Worm (Caenorhabditis elegans) whole organism, L4/young adult: ENCODE data around the gene ZK637.12.

Experiments
- W03F9.2 ChIP-seq: fragments of 150-350 bp; optimal IDR thresholded peaks from 2 replicates; lab custom pipeline; 2014; ENCODE audit warnings: missing biosample characterization, missing genetic modification characterization
- dao-5 ChIP-seq: sonication (generic microtip); optimal IDR thresholded peaks from 2 replicates; lab custom pipeline; 2016; ENCODE audit warnings: missing genotype, missing genetic modification characterization, moderate library complexity, missing compliant biosample characterization
- him-1 ChIP-seq: sonication (generic microtip); optimal IDR thresholded peaks from 2 replicates; lab custom pipeline; 2016; ENCODE audit warnings: missing genotype, missing genetic modification reagents, missing genetic modification characterization, missing compliant biosample characterization

Gene ZK637.12

ce11 chrIII:8944357-8944756 lies 20.3 kb downstream of the ZK637.12 start, which contains the start of gene dhrr-1:
Gene dhrr-1 (plus strand): TSS chrIII:8944657.
- TF ChIP-seq W03F9.2 (no peak), dao-5 (tag; lab: Kevin White, UChicago) (no peak), him-1 (tag; lab: Kevin White, UChicago) (no peak)

DNA sequence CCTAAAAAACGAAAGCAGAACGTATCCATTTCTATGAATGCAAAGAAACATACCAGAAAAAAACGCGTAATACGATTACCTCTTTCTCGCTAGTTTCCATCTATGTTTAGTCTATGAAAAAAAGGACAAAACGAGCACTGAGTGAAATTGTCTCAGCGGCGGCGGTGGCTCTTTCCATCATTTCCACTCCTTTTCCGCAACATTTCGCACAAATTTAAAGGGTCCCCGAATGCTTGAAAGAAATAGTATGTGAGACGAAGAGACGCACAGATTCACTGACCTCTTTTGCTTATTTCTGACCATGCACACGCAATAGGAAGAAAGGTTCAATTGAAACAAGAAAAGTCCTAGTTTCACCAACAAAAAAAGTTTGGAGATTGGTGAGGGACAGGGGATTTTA lies 22.2 kb downstream of the ZK637.12 start:
- TF ChIP-seq him-1 (tag; lab: Kevin White, UChicago) (no peak), dao-5 (tag; lab: Kevin White, UChicago) (no peak), W03F9.2 (no peak)

- TF ChIP-seq W03F9.2: no peak
- no peak for TF ChIP-seq dao-5 (tag; lab: Kevin White, UChicago)
- no peak for TF ChIP-seq him-1 (tag; lab: Kevin White, UChicago)
Measured at ce11 chrIII:8949147-8949546, 25.1 kb downstream of the ZK637.12 start.

ce11 chrIII:8955536-8955935 lies 31.5 kb downstream of the ZK637.12 start:
- TF ChIP-seq W03F9.2 (no peak), him-1 (tag; lab: Kevin White, UChicago) (no peak), dao-5 (tag; lab: Kevin White, UChicago) (no peak)

- TF ChIP-seq him-1 (tag; lab: Kevin White, UChicago) (no peak), W03F9.2 (peak; percentile 82)
Measured at ce11 chrIII:8956146-8956646, 32.2 kb downstream of the ZK637.12 start, which contains the start of the genes ZK643.5 and ZK643.2. Gene ZK643.5 (minus strand): TSS chrIII:8956196. Gene ZK643.2 (plus strand): TSS chrIII:8956540.

DNA sequence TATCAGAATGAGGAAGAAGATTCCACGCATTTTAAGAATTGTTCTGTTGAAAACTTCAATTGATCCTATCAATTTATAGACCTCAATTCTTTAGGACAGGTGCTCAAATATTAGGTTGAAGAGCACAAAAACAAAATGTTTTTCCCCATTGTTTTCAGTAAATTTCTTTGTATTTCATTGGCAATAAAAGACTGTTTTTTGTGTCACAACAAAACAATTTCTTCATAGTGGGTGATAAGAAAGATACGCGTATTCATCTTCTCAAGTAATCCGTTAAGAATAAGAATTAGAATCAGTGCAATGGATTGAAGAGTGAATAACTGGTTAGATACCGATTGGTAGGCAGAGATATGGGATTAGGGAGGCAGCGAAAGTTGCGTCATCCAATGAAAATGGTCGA lies 36.6 kb downstream of the ZK637.12 start, which contains the start of gene ZK643.6:
Gene ZK643.6, minus strand, starts transcription at position 101 of the 400 bp plus-strand sequence.
- TF ChIP-seq dao-5 (tag; lab: Kevin White, UChicago): no peak
- TF ChIP-seq W03F9.2: no peak
- TF ChIP-seq him-1 (tag; lab: Kevin White, UChicago): no peak

- no peak for TF ChIP-seq dao-5 (tag; lab: Kevin White, UChicago)
- TF ChIP-seq W03F9.2: no peak
- no peak for TF ChIP-seq him-1 (tag; lab: Kevin White, UChicago)
Measured at ce11 chrIII:8961993-8962392, 38.0 kb downstream of the ZK637.12 start, which contains the start of gene grl-25. Gene grl-25 (plus strand): TSS chrIII:8962293.

DNA sequence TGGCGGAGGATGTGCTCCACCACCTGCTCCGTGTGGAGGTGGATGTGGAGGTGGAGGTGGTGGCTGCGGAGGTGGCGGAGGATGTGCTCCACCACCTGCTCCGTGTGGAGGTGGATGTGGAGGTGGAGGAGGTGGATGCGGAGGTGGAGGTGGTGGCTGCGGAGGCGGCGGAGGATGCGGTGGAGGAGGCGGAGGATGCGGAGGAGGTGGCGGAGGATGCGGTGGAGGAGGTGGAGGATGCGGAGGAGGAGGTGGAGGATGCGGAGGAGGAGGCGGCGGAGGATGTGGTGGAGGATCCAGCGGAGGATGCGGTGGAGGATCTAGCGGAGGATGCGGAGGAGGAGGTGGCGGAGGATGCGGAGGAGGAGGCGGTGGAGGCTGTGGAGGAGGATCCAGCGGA lies 38.4 kb downstream of the ZK637.12 start:
- TF ChIP-seq W03F9.2 (no peak), him-1 (tag; lab: Kevin White, UChicago) (no peak), dao-5 (tag; lab: Kevin White, UChicago) (no peak)

DNA sequence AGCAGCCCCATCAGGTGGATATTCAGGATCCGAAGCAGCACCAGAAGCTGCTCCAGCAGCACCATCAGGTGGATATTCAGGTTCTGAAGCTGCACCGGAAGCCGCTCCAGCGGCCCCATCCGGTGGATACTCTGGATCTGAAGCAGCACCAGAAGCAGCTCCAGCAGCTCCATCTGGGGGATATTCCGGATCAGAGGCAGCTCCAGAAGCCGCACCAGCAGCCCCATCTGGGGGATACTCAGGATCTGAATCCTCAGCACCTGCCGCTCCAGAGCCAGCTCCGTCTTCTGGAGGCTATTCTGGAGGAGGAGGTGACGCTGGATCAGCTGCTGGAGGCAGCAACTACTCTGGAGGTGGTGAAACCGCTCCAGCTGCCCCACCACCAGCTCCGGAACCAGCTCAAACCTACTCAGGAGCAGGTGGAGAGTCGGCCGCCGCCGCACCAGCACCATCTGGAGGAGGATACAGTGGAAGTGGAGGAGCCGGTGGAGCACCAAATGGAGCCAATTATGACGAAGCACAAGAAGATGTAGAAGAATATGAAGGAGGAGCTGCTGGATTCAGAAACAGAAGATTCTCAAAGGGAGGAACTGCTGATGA lies 40.7 kb downstream of the ZK637.12 start:
- TF ChIP-seq W03F9.2: no peak
- no peak for TF ChIP-seq dao-5 (tag; lab: Kevin White, UChicago)
- TF ChIP-seq him-1 (tag; lab: Kevin White, UChicago): no peak

DNA sequence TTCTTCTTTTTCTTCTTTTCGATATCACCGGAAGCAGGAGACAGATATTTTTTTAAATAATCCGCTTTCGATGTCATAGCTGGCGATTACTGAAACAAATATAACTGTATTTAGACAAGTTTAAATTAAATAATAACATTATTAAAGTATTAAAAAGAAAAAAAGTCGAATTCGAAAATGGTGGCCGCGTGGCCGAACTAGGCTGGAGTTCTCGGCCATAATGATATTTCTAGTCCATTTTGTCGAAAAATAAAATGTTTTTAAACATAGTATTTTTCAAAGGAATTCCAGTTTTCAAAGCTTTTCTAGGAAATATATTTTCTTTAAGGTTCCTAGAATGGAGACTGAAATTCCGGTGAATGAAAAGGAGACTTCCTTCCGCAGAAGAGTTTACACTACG lies 43.6 kb downstream of the ZK637.12 start, which contains the start of the genes bud-13 and rpap-2:
Gene bud-13, minus strand, starts transcription at position 89 of the 400 bp plus-strand sequence.
Gene rpap-2, plus strand, starts transcription at position 329 of the 400 bp plus-strand sequence.
- TF ChIP-seq him-1 (tag; lab: Kevin White, UChicago): no peak
- no peak for TF ChIP-seq dao-5 (tag; lab: Kevin White, UChicago)
- peak; percentile 36 for TF ChIP-seq W03F9.2

DNA sequence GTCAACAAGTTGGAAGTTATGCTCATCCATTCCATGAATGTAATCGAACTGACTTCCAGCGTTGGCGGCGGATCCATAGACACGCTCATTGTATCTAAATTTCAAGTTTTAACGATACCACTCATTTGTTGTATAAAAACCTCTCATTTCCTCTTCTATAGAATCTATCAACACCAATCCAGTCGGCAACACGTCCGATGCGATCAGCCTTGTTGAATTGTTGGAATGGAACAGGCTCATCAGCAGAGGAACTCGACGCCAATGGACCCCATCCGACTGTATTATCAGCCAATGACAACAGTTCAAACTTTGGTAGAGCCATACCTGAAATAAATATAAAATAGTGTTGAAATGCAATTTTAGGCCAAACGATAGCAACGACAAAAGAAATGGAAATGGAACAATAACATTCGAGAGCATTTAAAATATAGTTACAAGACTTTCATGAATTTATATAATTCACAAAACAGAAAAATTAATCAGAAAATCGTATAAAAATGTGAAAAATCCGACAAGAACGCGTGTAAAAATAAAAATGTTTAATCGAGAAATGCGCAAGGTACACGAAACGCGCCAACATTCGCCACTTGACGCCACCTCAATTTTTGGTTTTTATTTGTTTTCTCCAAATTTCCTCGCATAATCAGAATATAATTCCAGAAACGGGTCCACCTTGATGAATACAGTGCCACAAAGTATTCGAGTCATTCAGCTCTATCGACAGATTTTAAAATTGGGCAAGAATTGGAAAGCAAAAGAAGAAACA lies 47.4 kb downstream of the ZK637.12 start, which contains the start of the genes eif-3.D and R08D7.4:
Gene eif-3.D, minus strand, starts transcription at position 324 of the 766 bp plus-strand sequence.
Gene R08D7.4, plus strand, starts transcription at position 638 of the 766 bp plus-strand sequence.
- no peak for TF ChIP-seq him-1 (tag; lab: Kevin White, UChicago)
- TF ChIP-seq W03F9.2: peak; percentile 79

DNA sequence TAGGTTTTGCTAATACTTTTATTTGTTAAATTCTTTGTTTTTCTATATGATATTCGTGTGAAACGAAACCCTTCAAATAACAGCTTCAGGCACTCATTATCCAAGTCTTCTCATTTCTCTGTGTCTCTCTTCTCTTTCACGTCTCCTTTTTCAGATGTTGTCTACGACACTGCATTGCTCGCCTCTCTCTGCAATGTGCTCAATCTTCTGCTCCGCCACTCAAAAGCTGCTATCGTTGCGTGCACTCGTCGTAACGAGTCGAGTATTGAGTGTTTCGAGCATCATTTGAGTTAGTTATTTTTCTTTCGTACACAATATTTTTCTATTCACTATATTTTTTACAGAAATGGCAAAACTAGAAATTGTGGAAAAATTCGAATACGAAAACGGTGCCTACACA lies 49.1 kb downstream of the ZK637.12 start:
- TF ChIP-seq W03F9.2: no peak
- TF ChIP-seq him-1 (tag; lab: Kevin White, UChicago): peak; percentile 21

DNA sequence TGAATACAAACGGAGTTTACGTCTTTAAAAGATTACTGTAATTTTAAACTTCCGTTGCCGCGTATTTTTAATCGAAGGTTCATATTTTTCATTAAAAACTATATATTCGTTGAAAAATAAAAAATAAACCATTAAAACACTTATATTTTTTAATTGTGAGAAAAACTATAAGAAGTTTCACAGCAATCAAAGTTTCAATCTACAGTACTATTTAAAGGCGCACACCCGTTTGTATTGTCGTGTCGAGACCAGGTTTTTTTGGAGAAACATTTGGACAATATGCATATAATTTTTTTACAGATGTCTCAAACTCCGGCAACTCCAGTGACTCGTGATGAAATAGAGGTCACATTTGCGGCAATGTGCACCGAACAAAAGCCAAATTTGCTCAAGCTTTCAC lies 49.8 kb downstream of the ZK637.12 start, which contains the start of gene R08D7.5:
Gene R08D7.5, plus strand, starts transcription at position 301 of the 400 bp plus-strand sequence.
- no peak for TF ChIP-seq W03F9.2
- TF ChIP-seq him-1 (tag; lab: Kevin White, UChicago): no peak
- TF ChIP-seq dao-5 (tag; lab: Kevin White, UChicago): no peak

DNA sequence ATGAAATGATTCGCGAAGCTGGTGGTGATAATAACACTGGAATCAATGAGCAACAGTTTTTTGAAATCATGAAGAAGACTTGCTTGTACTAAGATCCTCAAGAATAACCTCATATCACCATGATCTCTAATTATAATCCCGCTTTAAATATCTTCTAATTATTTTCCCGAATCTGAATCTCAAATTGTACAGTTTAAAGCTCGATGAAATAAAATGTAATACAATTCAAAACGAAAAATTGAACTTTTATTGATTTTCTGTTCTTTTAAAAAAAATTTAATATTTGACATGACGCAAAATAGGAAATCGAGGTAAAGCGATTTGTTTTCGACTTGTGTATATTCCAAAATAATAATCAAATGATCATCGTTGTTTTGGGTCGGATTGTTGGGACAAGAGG lies 50.8 kb downstream of the ZK637.12 start:
- no peak for TF ChIP-seq W03F9.2
- TF ChIP-seq him-1 (tag; lab: Kevin White, UChicago): peak; percentile 7
